Worm (Caenorhabditis elegans): Measurements from ENCODE around the gene T10H4.13.

ce11 chrV:15240215-15240614 is 27.1 kb downstream of the T10H4.13 start, which contains the start of gene srw-11:
- no peak for TF ChIP-seq pag-3 (tag; optimal IDR thresholded peaks at IDR 0.05; ENCODE audit: borderline replicate concordance)
- no peak for TF ChIP-seq fax-1 (tag; optimal IDR thresholded peaks at IDR 0.05)
- TF ChIP-seq rnt-1 (tag; optimal IDR thresholded peaks at IDR 0.05), result no peak
- TF ChIP-seq pha-4 (tag; optimal IDR thresholded peaks at IDR 0.05), result no peak
- TF ChIP-seq ceh-2 (tag; optimal IDR thresholded peaks at IDR 0.05), result no peak
- no peak for TF ChIP-seq ref-2 (tag; optimal IDR thresholded peaks at IDR 0.05)
- no peak for TF ChIP-seq nhr-11 (tag; optimal IDR thresholded peaks at IDR 0.05)
- no peak for TF ChIP-seq gmeb-2 (tag; optimal IDR thresholded peaks at IDR 0.05)
- TF ChIP-seq C38D4.7 (GFP tag; optimal IDR thresholded peaks at IDR 0.05), result no peak
- no peak for TF ChIP-seq sox-2 (GFP tag; IDR thresholded peaks at IDR 0.05)
- TF ChIP-seq ceh-45 (GFP tag; IDR thresholded peaks at IDR 0.05), result no peak
- TF ChIP-seq sox-4 (tag; optimal IDR thresholded peaks at IDR 0.05), result no peak
- TF ChIP-seq mec-3 (tag; optimal IDR thresholded peaks at IDR 0.05; ENCODE audit: borderline replicate concordance), result no peak
